Fruit fly (Drosophila melanogaster): ENCODE measurements around the gene tow.

tow gene

DNA sequence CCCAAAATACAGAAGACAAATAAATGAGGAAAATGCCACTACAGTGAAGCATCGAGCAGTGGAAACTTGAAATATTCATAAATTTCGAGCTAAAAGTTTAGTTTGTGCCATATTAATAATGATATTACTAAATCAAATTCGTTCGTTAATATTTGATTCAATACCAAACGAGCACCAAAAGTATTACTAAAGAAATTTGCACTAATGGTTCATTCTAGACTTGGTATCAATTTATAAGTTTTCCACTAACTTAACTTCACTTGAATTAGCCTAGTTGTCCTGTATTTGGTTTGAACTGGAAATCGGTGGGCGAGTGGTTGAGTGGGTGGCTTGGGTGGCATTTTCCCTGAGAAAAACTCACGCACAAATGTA lies 1.3 kb downstream of the tow start:
- TF ChIP-seq CG15710 (tag; optimal IDR thresholded peaks at IDR 0.05) (no peak), Snoo (tag; optimal IDR thresholded peaks at IDR 0.05) (no peak), CG17806 (tag; optimal IDR thresholded peaks at IDR 0.05) (no peak), CG4496 (GFP tag; IDR thresholded peaks at IDR 0.05) (no peak), EcR (GFP tag; optimal IDR thresholded peaks at IDR 0.05) (no peak), CG13204 (GFP tag; optimal IDR thresholded peaks at IDR 0.05) (no peak), CG34367 (tag; optimal IDR thresholded peaks at IDR 0.05) (no peak), Ets98B (GFP tag; IDR thresholded peaks at IDR 0.05) (no peak), CG8301 (tag; optimal IDR thresholded peaks at IDR 0.05) (no peak), Pif1B (GFP tag; optimal IDR thresholded peaks at IDR 0.05) (no peak), CG14655 (GFP tag; optimal IDR thresholded peaks at IDR 0.05) (no peak), Pif1A (GFP tag; optimal IDR thresholded peaks at IDR 0.05) (no peak), CG10348 (GFP tag; IDR thresholded peaks at IDR 0.05) (no peak), CG12605 (GFP tag; IDR thresholded peaks at IDR 0.05) (no peak), rn (GFP tag; IDR thresholded peaks at IDR 0.05) (no peak)

DNA sequence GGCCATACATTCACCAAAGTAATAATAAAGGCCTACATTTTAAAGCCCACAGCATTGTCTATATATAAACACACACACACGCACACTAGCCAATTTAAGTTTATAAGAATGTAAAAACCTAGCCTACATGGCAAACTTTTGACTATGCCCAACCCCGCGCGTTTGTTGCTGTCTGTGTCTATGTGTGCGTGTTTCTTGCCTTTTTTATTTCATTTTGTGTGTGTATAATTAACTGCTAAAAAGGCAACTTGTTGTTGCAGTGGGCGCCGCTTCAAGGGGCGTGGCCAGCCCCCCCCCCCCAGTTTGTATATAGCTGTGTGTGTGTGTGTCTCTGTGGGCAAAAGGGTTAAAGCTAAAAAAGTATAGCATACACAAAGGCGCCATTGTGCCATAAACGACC lies 2.7 kb downstream of the tow start:
- no peak for TF ChIP-seq rn (GFP tag; IDR thresholded peaks at IDR 0.05)
- TF ChIP-seq EcR (GFP tag; optimal IDR thresholded peaks at IDR 0.05), result no peak
- TF ChIP-seq Pif1B (GFP tag; optimal IDR thresholded peaks at IDR 0.05), result no peak
- no peak for TF ChIP-seq CG34367 (tag; optimal IDR thresholded peaks at IDR 0.05)

DNA sequence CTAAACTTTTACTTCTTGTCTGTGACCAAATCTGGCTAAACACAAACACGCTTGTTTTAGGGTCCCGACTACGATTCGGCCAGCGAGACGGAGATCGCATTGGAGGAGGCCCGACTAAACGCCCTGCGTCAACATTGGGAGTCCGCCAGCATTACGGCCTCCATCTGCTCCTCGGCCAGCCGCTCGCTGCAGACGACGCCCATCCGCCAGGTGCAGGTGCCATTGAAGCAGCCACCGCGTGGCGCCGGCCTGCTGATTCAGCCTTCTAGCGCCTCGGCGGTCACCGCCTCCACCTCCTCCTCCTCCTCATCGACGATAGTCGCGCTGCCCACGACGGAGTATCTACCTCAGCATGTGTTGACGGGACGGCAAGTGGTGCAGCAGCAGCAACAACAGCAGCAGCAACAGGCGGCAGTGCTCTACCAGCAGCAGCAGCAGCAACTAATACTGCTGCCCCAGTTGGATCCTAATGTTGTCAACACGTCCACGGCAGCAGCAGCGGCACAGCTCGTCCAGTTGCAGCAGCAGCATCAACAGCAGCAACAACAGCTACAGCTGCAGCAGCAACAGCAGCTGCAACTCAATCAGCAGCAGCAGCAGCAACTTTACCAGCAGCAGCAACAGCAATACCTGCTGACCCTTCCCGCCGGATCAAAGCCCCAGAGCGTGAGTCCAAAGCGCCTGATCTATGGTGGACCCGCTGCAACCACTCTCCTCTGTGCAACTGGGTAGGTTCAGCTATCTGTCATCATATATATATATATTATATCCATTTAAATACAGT lies 4.7 kb downstream of the tow start:
- TF ChIP-seq rn (GFP tag; IDR thresholded peaks at IDR 0.05), result no peak
- no peak for TF ChIP-seq CG4496 (GFP tag; IDR thresholded peaks at IDR 0.05)
- no peak for TF ChIP-seq CG32121 (GFP tag; IDR thresholded peaks at IDR 0.05)
- no peak for TF ChIP-seq Pif1A (GFP tag; optimal IDR thresholded peaks at IDR 0.05)
- no peak for TF ChIP-seq EcR (GFP tag; optimal IDR thresholded peaks at IDR 0.05)
- no peak for TF ChIP-seq CG13204 (GFP tag; optimal IDR thresholded peaks at IDR 0.05)
- TF ChIP-seq CG34367 (tag; optimal IDR thresholded peaks at IDR 0.05), result no peak
- TF ChIP-seq CG12605 (GFP tag; IDR thresholded peaks at IDR 0.05), result no peak
- no peak for TF ChIP-seq fd96Ca (GFP tag; IDR thresholded peaks at IDR 0.05)
- no peak for TF ChIP-seq CG10348 (GFP tag; IDR thresholded peaks at IDR 0.05)
- TF ChIP-seq CG8301 (tag; optimal IDR thresholded peaks at IDR 0.05), result no peak
- no peak for TF ChIP-seq Ets98B (GFP tag; IDR thresholded peaks at IDR 0.05)
- no peak for TF ChIP-seq CG8159 (tag; optimal IDR thresholded peaks at IDR 0.05)
- TF ChIP-seq D1 (tag; optimal IDR thresholded peaks at IDR 0.05), result no peak
- no peak for TF ChIP-seq CG14655 (GFP tag; optimal IDR thresholded peaks at IDR 0.05)
- no peak for TF ChIP-seq Pif1B (GFP tag; optimal IDR thresholded peaks at IDR 0.05)
- no peak for TF ChIP-seq Snoo (tag; optimal IDR thresholded peaks at IDR 0.05)

DNA sequence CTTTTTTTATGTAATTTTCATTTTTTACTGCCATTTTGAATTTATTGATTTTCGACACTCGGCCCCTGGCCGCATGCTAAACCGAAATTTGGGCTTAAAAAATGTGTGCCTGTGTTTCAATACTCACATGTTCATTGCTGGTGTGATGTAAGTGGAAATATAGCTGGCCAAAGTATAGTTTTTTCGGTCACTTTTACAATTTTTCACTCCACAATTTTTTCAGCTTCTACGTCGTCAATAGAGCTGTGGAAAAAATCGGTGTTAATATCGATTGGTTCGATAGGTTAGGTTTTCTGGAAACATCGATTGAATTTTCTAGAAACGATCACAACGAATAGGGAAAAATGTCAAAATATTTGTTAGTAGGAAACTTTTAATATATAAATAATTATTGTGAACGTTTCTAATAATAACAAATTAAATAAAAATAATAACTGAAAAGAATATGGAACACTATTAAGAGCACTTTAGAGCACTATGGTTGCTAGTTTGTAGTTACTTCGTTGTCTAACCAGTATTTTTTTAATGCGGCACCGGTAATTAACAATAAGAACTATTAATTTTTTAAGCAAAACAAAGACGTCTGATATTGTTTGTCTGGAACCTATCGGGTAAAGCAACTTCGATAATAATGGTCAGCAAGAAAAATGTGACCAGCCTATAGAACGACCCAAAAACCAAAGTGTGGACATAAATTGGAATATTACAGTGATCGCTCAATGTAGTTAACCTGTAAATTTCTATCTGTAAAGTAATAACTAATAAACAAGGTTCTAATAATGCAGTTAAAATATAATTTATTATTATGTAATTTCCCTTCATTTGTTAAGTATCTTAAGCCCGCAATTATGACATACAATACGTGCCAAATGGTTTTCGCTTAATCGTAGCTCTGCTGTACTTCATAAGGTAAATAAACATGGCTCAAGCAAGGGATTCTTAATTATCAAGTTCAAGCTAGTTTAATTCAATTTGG lies 12.9 kb downstream of the tow start, which contains the start of the genes CG10077 and CG9948:
Gene CG10077, minus strand, starts transcription at position 651 of the 976 bp plus-strand sequence.
Gene CG9948, plus strand, starts transcription at position 738 of the 976 bp plus-strand sequence.
- TF ChIP-seq CG12605 (GFP tag; IDR thresholded peaks at IDR 0.05) (peak; percentile 88; the same call in 1 of the 2 replicates), D1 (tag; optimal IDR thresholded peaks at IDR 0.05) (no peak), rn (GFP tag; IDR thresholded peaks at IDR 0.05) (0 out of 2 replicates have a peak, but pooled peaks have one; percentile 9), CG15710 (tag; optimal IDR thresholded peaks at IDR 0.05) (peak; percentile 91), Pif1B (GFP tag; optimal IDR thresholded peaks at IDR 0.05) (peak; percentile 89), CG14655 (GFP tag; optimal IDR thresholded peaks at IDR 0.05) (no peak), CG17806 (tag; optimal IDR thresholded peaks at IDR 0.05) (peak; percentile 92), CG32121 (GFP tag; IDR thresholded peaks at IDR 0.05) (peak; percentile 88), EcR (GFP tag; optimal IDR thresholded peaks at IDR 0.05) (no peak), CG4496 (GFP tag; IDR thresholded peaks at IDR 0.05) (peak; percentile 95), Snoo (tag; optimal IDR thresholded peaks at IDR 0.05) (peak; percentile 88), CG9948 (tag; optimal IDR thresholded peaks at IDR 0.05) (peak; percentile 94), Pif1A (GFP tag; optimal IDR thresholded peaks at IDR 0.05) (peak; percentile 85), CG13204 (GFP tag; optimal IDR thresholded peaks at IDR 0.05) (no peak), CG8159 (tag; optimal IDR thresholded peaks at IDR 0.05) (peak; percentile 91), fd96Ca (GFP tag; IDR thresholded peaks at IDR 0.05) (peak; percentile 64; the same call in 2 of the 3 replicates), CG8301 (tag; optimal IDR thresholded peaks at IDR 0.05) (peak; percentile 89), gl (tag; optimal IDR thresholded peaks at IDR 0.05) (peak; percentile 78), CG34367 (tag; optimal IDR thresholded peaks at IDR 0.05) (peak; percentile 87), Ets98B (GFP tag; IDR thresholded peaks at IDR 0.05) (peak; percentile 90), CG10348 (GFP tag; IDR thresholded peaks at IDR 0.05) (peak; percentile 43; the same call in 1 of the 2 replicates)

DNA sequence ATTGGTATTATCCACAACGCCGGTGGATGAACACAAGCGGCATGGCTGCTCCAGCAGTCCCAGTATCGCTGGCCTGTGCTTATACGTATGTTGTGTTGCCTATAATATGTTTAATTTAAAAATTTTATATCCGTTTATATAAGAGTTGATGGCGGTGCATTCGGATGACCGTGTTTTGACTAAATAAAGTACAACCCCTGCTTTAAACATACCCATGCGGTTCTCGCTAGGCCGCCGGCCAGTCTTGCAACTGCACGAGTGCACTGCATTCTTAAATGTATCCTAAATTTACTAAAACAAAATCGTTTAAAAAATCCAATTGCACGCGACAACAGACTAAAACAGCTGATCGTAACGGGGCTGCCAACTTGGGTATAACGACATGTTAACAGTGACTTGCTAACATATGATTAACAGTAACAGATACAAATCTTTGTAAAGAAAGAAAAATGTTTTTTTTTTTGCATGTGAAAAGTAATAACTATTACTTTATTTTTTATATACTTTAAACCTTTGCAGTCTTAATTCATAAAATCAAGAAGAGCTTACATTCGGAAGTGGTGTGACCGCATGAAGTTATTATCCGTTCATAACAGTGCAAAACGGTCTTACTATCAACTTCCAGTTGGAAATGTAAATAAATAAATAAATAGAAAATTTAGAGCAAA lies 15.2 kb downstream of the tow start, which contains the start of the genes Uqcc1 and Surf1:
Gene Uqcc1, minus strand, starts transcription at position 356 of the 668 bp plus-strand sequence.
Gene Surf1, plus strand, starts transcription at position 594 of the 668 bp plus-strand sequence.
- TF ChIP-seq EcR (GFP tag; optimal IDR thresholded peaks at IDR 0.05), result no peak
- no peak for TF ChIP-seq CG8159 (tag; optimal IDR thresholded peaks at IDR 0.05)

Measured in whole organism, pupa.